Worm (Caenorhabditis elegans) whole organism, L1 larva: Measurements from ENCODE around the gene scl-10.

Experiments used
- C04F5.9 ChIP-seq: sonication (generic microtip); optimal IDR thresholded peaks from 2 replicates; lab custom pipeline; 2016; ENCODE audit warnings: missing genetic modification characterization, missing compliant biosample characterization
- C16A3.4 ChIP-seq: fragments of 150-350 bp; optimal IDR thresholded peaks from 2 replicates; lab custom pipeline; 2014; ENCODE audit warnings: missing biosample characterization, missing genetic modification characterization
- F16B12.6 ChIP-seq: fragments of 150-350 bp; optimal IDR thresholded peaks from 2 replicates; lab custom pipeline; 2014; ENCODE audit warnings: missing biosample characterization, missing genetic modification characterization
- Y116A8C.19 ChIP-seq: sonication (generic microtip); optimal IDR thresholded peaks from 2 replicates; lab custom pipeline; 2016; ENCODE audit warnings: missing compliant biosample characterization, missing genetic modification characterization, borderline replicate concordance
- aha-1 ChIP-seq: fragments of 150-350 bp; optimal IDR thresholded peaks from 2 replicates; lab custom pipeline; 2014; ENCODE audit warnings: missing biosample characterization, missing genetic modification characterization
- ama-1 ChIP-seq: fragments of 150-350 bp; optimal IDR thresholded peaks from 2 replicates; lab custom pipeline; 2014
- ceh-82 ChIP-seq, 3 experiments: fragments of 150-350 bp in 1 of 3; sonication (generic microtip) in 2 of 3; optimal IDR thresholded peaks; 2 replicates each; lab custom pipeline; 2014 to 2017; ENCODE audit warnings: missing biosample characterization in 3 of 3, missing genetic modification characterization in 3 of 3
- ceh-88 ChIP-seq: fragments of 200-800 bp; sonication (Bioruptor generic); IDR thresholded peaks from 2 replicates; pipeline ENCODE4 v1.3.6; 2022; ENCODE audit warnings: missing genetic modification characterization, missing compliant biosample characterization
- ceh-90 ChIP-seq: sonication (generic microtip); optimal IDR thresholded peaks from 2 replicates; lab custom pipeline; 2016; ENCODE audit warnings: missing genetic modification characterization, missing compliant biosample characterization
- ces-1 ChIP-seq: fragments of 150-350 bp; optimal IDR thresholded peaks from 2 replicates; lab custom pipeline; 2014; ENCODE audit warnings: missing biosample characterization, missing genetic modification reagents, missing genetic modification characterization
- efl-3 ChIP-seq: fragments of 200-800 bp; sonication (Bioruptor generic); optimal IDR thresholded peaks from 2 replicates; lab custom pipeline; 2018; ENCODE audit warnings: mild to moderate bottlenecking, missing genetic modification characterization, missing compliant biosample characterization
- egl-13 ChIP-seq: sonication (generic microtip); optimal IDR thresholded peaks from 2 replicates; lab custom pipeline; 2016; ENCODE audit warnings: missing genotype, missing genetic modification reagents, missing genetic modification characterization, missing compliant biosample characterization
- elt-3 ChIP-seq, 6 experiments: fragments of 150-350 bp in 1 of 6; sonication (generic microtip); optimal IDR thresholded peaks; 2 replicates each; lab custom pipeline; 2017 to 2018; ENCODE audit warnings: missing biosample characterization in 6 of 6, missing genetic modification characterization in 6 of 6, inconsistent platforms in 1 of 6
- fkh-10 ChIP-seq: sonication (generic microtip); optimal IDR thresholded peaks from 2 replicates; lab custom pipeline; 2017; ENCODE audit warnings: missing biosample characterization, missing genetic modification reagents, missing genetic modification characterization
- fkh-4 ChIP-seq: sonication (generic microtip); optimal IDR thresholded peaks from 2 replicates; lab custom pipeline; 2016; ENCODE audit warnings: missing compliant biosample characterization, missing genetic modification characterization, borderline replicate concordance
- fos-1 ChIP-seq: fragments of 150-350 bp; optimal IDR thresholded peaks from 2 replicates; lab custom pipeline; 2014; ENCODE audit warnings: missing biosample characterization, missing genetic modification characterization
- hlh-17 ChIP-seq: fragments of 200-800 bp; sonication (Bioruptor generic); optimal IDR thresholded peaks from 2 replicates; lab custom pipeline; 2018; ENCODE audit warnings: missing genetic modification characterization, mild to moderate bottlenecking, missing compliant biosample characterization, moderate library complexity, borderline replicate concordance
- hlh-4 ChIP-seq: sonication (generic microtip); optimal IDR thresholded peaks from 2 replicates; lab custom pipeline; 2016; ENCODE audit warnings: mild to moderate bottlenecking, missing genetic modification characterization, missing compliant biosample characterization
- isw-1 ChIP-seq: fragments of 200-800 bp; sonication (Bioruptor generic); IDR thresholded peaks from 2 replicates; pipeline ENCODE4 v1.3.6; 2022; ENCODE audit warnings: missing genetic modification characterization, missing compliant biosample characterization
- lin-14 ChIP-seq: fragments of 200-800 bp; sonication (Bioruptor generic); optimal IDR thresholded peaks from 2 replicates; lab custom pipeline; 2018; ENCODE audit warnings: mild to moderate bottlenecking, missing genetic modification characterization, moderate library complexity, missing compliant biosample characterization
- lin-35 ChIP-seq, 2 experiments: fragments of 150-350 bp; optimal IDR thresholded peaks; 2 replicates each; lab custom pipeline; 2014; ENCODE audit warnings: missing biosample characterization in 2 of 2, missing genetic modification characterization in 2 of 2, missing genetic modification reagents in 2 of 2
- mef-2 ChIP-seq: fragments of 150-350 bp; optimal IDR thresholded peaks from 2 replicates; lab custom pipeline; 2014; ENCODE audit warnings: missing biosample characterization, missing genetic modification characterization
- nhr-19 ChIP-seq: fragments of 200-800 bp; sonication (Bioruptor generic); conservative IDR thresholded peaks from 2 replicates; pipeline ENCODE4 v1.3.6; 2022; ENCODE audit warnings: missing genetic modification characterization, missing compliant biosample characterization
- nhr-237 ChIP-seq: fragments of 150-350 bp; optimal IDR thresholded peaks from 2 replicates; lab custom pipeline; 2014; ENCODE audit warnings: missing biosample characterization, missing genetic modification characterization
- nhr-71 ChIP-seq: sonication (generic microtip); optimal IDR thresholded peaks from 2 replicates; lab custom pipeline; 2016; ENCODE audit warnings: mild to moderate bottlenecking, missing genetic modification characterization, moderate library complexity, missing compliant biosample characterization
- nhr-77 ChIP-seq: fragments of 150-350 bp; optimal IDR thresholded peaks from 2 replicates; lab custom pipeline; 2014; ENCODE audit warnings: missing biosample characterization, missing genetic modification characterization
- nhr-85 ChIP-seq: sonication (generic microtip); peaks from one replicate; lab custom pipeline; 2016; ENCODE audit warnings: missing genetic modification characterization, inconsistent platforms, missing compliant biosample characterization
- rnt-1 ChIP-seq: sonication (generic microtip); optimal IDR thresholded peaks from 2 replicates; lab custom pipeline; 2016; ENCODE audit warnings: mild to moderate bottlenecking, missing genetic modification characterization, moderate library complexity, missing compliant biosample characterization
- skn-1 ChIP-seq: fragments of 150-350 bp; optimal IDR thresholded peaks from 2 replicates; lab custom pipeline; 2014; ENCODE audit warnings: missing biosample characterization, missing genetic modification characterization
- swsn-7 ChIP-seq: sonication (generic microtip); optimal IDR thresholded peaks from 2 replicates; lab custom pipeline; 2016; ENCODE audit warnings: missing genetic modification characterization, missing compliant biosample characterization
- unc-30 ChIP-seq: sonication (generic microtip); optimal IDR thresholded peaks from 2 replicates; lab custom pipeline; 2017; ENCODE audit warnings: missing biosample characterization, missing genetic modification characterization
- unc-62 ChIP-seq: fragments of 150-350 bp; optimal IDR thresholded peaks from 2 replicates; lab custom pipeline; 2014; ENCODE audit warnings: missing biosample characterization, missing genetic modification reagents, missing genetic modification characterization
- unc-86 ChIP-seq: sonication (generic microtip); optimal IDR thresholded peaks from 2 replicates; lab custom pipeline; 2016; ENCODE audit warnings: missing genetic modification characterization, missing compliant biosample characterization
- zip-4 ChIP-seq: fragments of 200-800 bp; sonication (Bioruptor generic); optimal IDR thresholded peaks from 2 replicates; lab custom pipeline; 2018; ENCODE audit warnings: mild to moderate bottlenecking, missing genetic modification characterization, moderate library complexity, missing compliant biosample characterization
- ztf-11 ChIP-seq, 2 experiments: sonication (generic microtip); optimal IDR thresholded peaks; 2 replicates each; lab custom pipeline; 2016 to 2017; ENCODE audit warnings: missing genetic modification characterization in 2 of 2, missing biosample characterization in 1 of 2, missing compliant biosample characterization in 1 of 2
- ztf-4 ChIP-seq: fragments of 150-350 bp; optimal IDR thresholded peaks from 2 replicates; lab custom pipeline; 2014; ENCODE audit warnings: missing biosample characterization, missing genetic modification characterization

The scl-10 gene

ce11 chrIV:13085675-13086074 lies 37.4 kb downstream of the scl-10 start:
- TF ChIP-seq C16A3.4 (tag; lab: Kevin White, UChicago) (no peak), hlh-17 (GFP tag; lab: Kevin White, UChicago) (no peak), fkh-10 (GFP tag; lab: Kevin White, UChicago) (no peak), skn-1 (tag; lab: Kevin White, UChicago) (no peak), ces-1 (GFP tag; lab: Kevin White, UChicago) (no peak), aha-1 (tag; lab: Kevin White, UChicago) (no peak), Y116A8C.19 (tag; lab: Kevin White, UChicago) (no peak), egl-13 (tag; lab: Kevin White, UChicago) (no peak), ztf-4 (tag; lab: Kevin White, UChicago) (no peak)
- TF ChIP-seq, all 84 proteins: peak for 0

DNA sequence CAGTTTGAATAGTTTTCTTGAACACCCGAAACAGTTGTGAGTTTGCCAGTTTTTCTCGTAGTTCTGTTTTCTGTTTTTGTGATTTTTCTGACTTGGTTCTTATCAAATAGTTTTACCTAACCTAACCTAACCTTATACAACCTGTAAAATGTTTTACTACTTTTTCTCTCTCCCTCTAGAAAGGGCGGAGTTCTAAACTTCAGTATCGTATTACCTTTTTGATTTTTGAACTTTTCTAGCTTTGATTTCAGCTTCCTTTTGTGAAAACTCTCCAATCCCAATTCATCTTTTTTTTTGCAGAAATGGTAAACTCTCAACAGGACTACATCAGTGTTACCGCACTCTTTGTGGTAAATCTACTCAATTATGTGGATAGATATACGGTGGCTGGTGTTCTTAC lies 38.4 kb downstream of the scl-10 start, which contains the start of gene spin-2:
Gene spin-2 (plus strand): TSS at position 301 of the 400 bp plus-strand sequence.
- TF ChIP-seq mef-2 (tag; lab: Kevin White, UChicago) (no peak), ztf-4 (tag; lab: Kevin White, UChicago) (no peak), fkh-4 (tag; lab: Kevin White, UChicago) (no peak), nhr-71 (no peak), ceh-82 (tag; optimal IDR thresholded peaks at IDR 0.05; lab: Kevin White, UChicago) (no peak), elt-3 (tag; optimal IDR thresholded peaks at IDR 0.05; lab: Kevin White, UChicago) (no peak), nhr-85 (no peak), lin-14 (GFP tag; lab: Kevin White, UChicago) (no peak), unc-62 (GFP tag; lab: Kevin White, UChicago) (no peak), Y116A8C.19 (tag; lab: Kevin White, UChicago) (no peak), ceh-88 (GFP tag; lab: Robert Waterston, UW) (no peak), fos-1 (tag; lab: Kevin White, UChicago) (no peak), C04F5.9 (no peak), ceh-90 (no peak), nhr-237 (no peak), unc-30 (tag; lab: Kevin White, UChicago) (no peak), ama-1 (lab: Kevin White, UChicago) (no peak), swsn-7 (tag; lab: Kevin White, UChicago) (no peak), efl-3 (no peak)
- TF ChIP-seq, all 84 proteins: peak for 0

ce11 chrIV:13089671-13090242 lies 41.5 kb downstream of the scl-10 start:
- TF ChIP-seq F16B12.6, result no peak
- TF ChIP-seq hlh-4, result no peak
- TF ChIP-seq unc-86 (tag; lab: Kevin White, UChicago), result no peak
- TF ChIP-seq unc-30 (tag; lab: Kevin White, UChicago), result no peak

DNA sequence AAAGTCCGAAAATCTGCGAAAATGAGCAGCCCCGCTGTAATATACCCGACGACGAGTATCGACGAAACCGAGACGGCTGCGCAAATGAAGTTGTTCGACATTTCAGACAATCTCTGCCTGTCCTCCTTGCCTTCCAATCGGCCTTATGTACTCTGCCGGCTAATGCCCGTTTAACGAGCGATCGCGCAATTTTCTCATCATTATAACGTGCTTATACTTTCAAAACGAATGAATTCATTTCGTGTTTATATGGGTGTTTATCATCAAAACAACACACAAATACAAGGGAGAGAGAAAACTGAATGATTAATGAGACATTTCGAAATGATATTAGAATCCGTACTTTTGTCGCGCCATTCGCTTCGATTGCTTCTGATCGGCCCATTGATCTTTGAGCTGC lies 42.7 kb downstream of the scl-10 start, which contains the start of gene col-132:
Gene col-132 (minus strand): TSS at position 101 of the 400 bp plus-strand sequence.
- TF ChIP-seq rnt-1 (tag; lab: Kevin White, UChicago) (no peak), lin-35 (GFP tag; optimal IDR thresholded peaks at IDR 0.05; lab: Kevin White, UChicago) (no peak), isw-1 (no peak), nhr-19 (GFP tag; lab: Robert Waterston, UW) (no peak), zip-4 (GFP tag; lab: Kevin White, UChicago) (no peak), nhr-77 (tag; lab: Kevin White, UChicago) (no peak), F16B12.6 (no peak), ztf-11 (tag; optimal IDR thresholded peaks at IDR 0.05; lab: Kevin White, UChicago) (no peak), unc-62 (GFP tag; lab: Kevin White, UChicago) (no peak), hlh-17 (GFP tag; lab: Kevin White, UChicago) (no peak)
- TF ChIP-seq, all 84 proteins: peak for 0
